Worm (Caenorhabditis elegans): ENCODE results near the gene C42D4.18.

DNA sequence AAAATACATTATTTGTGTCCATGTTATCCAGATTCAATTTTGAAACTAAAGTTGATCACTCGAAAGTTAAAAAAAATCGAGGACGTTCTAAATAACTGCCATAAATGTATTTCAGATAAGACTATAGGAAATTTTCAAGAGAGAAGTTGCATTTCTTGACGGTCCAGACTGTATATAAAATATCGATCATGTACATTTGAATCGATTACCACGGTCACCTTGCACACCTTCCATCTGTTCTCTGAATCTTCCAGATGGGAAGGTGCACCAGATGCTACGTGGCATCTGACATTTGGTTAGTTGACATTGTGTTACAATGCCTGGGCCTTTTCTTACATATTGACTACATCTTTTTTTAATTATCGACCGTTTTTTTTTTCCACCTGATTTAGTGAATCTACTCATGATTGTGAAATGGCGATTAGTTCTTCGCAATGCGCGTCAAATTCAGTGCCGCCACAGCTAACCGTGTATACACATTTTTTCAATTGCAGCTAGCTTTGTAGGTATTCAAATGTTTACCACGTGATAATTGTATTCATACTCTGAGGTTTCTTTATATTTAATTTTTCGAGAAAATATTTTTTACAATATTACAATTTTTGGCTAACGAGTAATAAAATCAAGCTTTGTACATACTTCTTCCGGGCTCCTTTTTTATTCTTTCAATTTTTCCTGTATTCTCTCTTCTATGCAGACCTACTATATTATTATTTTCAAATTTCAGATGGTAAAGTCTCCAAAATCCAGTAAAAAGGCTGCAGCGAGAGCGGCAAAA lies 1.6 kb downstream of the C42D4.18 start, which contains the start of gene skr-16:
- TF ChIP-seq flt-1 (GFP tag; IDR thresholded peaks at IDR 0.05) (no peak), ztf-23 (GFP tag; IDR thresholded peaks at IDR 0.05) (no peak), ref-1 (GFP tag; conservative IDR thresholded peaks at IDR 0.05) (no peak), tab-1 (GFP tag; IDR thresholded peaks at IDR 0.05) (no peak), ztf-29 (GFP tag; IDR thresholded peaks at IDR 0.05) (no peak), cog-1 (tag; optimal IDR thresholded peaks at IDR 0.05) (no peak), T22C8.4 (GFP tag; IDR thresholded peaks at IDR 0.05) (no peak), med-1 (GFP tag; optimal IDR thresholded peaks at IDR 0.05; ENCODE audit: insufficient read depth) (no peak), klf-2 (GFP tag; conservative IDR thresholded peaks at IDR 0.05) (no peak)
